Fruit fly (Drosophila melanogaster) whole organism, embryonic: Measurements from ENCODE around the gene Cpr11A.

Experiments used
- C15 ChIP-seq: fragments of 200-800 bp; sonication (Bioruptor generic); IDR thresholded peaks from 3 replicates; pipeline ENCODE4 v1.3.6; 2022; ENCODE audit warnings: missing biosample characterization, missing genetic modification characterization
- CG2678 ChIP-seq: fragments of 200-800 bp; sonication (Bioruptor generic); optimal IDR thresholded peaks from 3 replicates; lab custom pipeline; 2019; ENCODE audit warnings: missing biosample characterization, mild to moderate bottlenecking, missing genetic modification characterization, moderate library complexity
- CG34224 ChIP-seq: fragments of 200-800 bp; sonication (Bioruptor generic); IDR thresholded peaks from 3 replicates; pipeline ENCODE4 v1.3.6; 2022; ENCODE audit warnings: missing biosample characterization, missing genetic modification characterization; ENCODE audit not compliant: partially characterized antibody
- CG4617 ChIP-seq: fragments of 200-800 bp; sonication (Bioruptor generic); optimal IDR thresholded peaks from 3 replicates; lab custom pipeline; 2016; ENCODE audit warnings: missing biosample characterization, missing genetic modification characterization, borderline replicate concordance
- Hmx ChIP-seq: fragments of 200-800 bp; sonication (Bioruptor generic); optimal IDR thresholded peaks from 2 replicates; lab custom pipeline; 2016; ENCODE audit warnings: missing biosample characterization, missing genetic modification characterization
- Neu2 ChIP-seq: fragments of 200-800 bp; sonication (Bioruptor generic); optimal IDR thresholded peaks from 3 replicates; lab custom pipeline; 2016; ENCODE audit warnings: missing biosample characterization, missing genetic modification characterization, borderline replicate concordance
- Spps ChIP-seq: fragments of 200-800 bp; sonication (Bioruptor generic); optimal IDR thresholded peaks from 2 replicates; lab custom pipeline; 2018; ENCODE audit warnings: missing biosample characterization, mild to moderate bottlenecking, missing genetic modification characterization
- fru ChIP-seq: fragments of >200 bp; optimal IDR thresholded peaks from 2 replicates; lab custom pipeline; 2017
- jigr1 ChIP-seq: fragments of 200-800 bp; sonication (Bioruptor generic); IDR thresholded peaks from 3 replicates; pipeline ENCODE4 v1.3.6; 2022; ENCODE audit warnings: missing biosample characterization, missing genetic modification characterization
- jing ChIP-seq: fragments of 200-800 bp; sonication (Bioruptor generic); optimal IDR thresholded peaks from 2 replicates; lab custom pipeline; 2018; ENCODE audit warnings: missing biosample characterization, mild to moderate bottlenecking, missing genetic modification characterization
- toy ChIP-seq: fragments of 200-800 bp; sonication (Bioruptor generic); IDR thresholded peaks from 2 replicates; pipeline ENCODE4 v1.3.6; 2022; ENCODE audit warnings: missing biosample characterization, missing genetic modification characterization

DNA sequence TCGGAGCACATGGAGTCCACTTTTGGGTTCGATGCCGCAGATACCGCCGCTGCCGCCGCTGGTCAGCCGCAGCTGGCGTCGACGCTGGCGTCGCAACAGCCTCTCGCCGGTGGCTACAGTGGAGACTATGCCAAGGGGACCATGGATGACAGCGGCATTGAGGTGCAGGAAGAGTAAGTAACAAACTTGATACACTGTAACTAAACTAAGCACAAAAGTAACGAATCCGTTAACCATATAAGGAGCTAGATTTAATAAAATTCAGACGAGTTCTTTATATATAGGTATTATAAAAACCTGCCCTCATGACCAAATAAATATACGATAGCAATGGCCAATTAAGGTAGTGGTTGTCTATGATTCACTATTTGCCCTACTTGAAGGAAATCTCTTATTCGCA lies 21.5 kb upstream of the Cpr11A start:
- TF ChIP-seq CG2678 (no peak), Spps (tag; lab: Kevin White, UChicago) (no peak), Hmx (GFP tag; lab: Kevin White, UChicago) (no peak), toy (GFP tag; lab: Robert Waterston, UW) (no peak), fru (lab: Kevin White, UChicago) (no peak), CG34224 (GFP tag; lab: Robert Waterston, UW) (no peak), jing (GFP tag; lab: Kevin White, UChicago) (no peak), jigr1 (GFP tag; lab: Robert Waterston, UW) (no peak), CG4617 (no peak), C15 (no peak), Neu2 (no peak)
